Worm (Caenorhabditis elegans) whole organism, L1 larva: ENCODE data around the gene rme-1.

Experiments
- aha-1 ChIP-seq: fragments of 150-350 bp; optimal IDR thresholded peaks from 2 replicates; lab custom pipeline; 2014; ENCODE audit warnings: missing biosample characterization, missing genetic modification characterization
- aly-2 ChIP-seq: fragments of 150-350 bp; optimal IDR thresholded peaks from 2 replicates; lab custom pipeline; 2014; ENCODE audit warnings: missing biosample characterization, missing genetic modification characterization
- dpl-1 ChIP-seq, 3 experiments: fragments of 150-350 bp in 2 of 3; sonication (generic microtip) in 1 of 3; optimal IDR thresholded peaks; 2 replicates each; lab custom pipeline; 2014 to 2017; ENCODE audit warnings: missing biosample characterization in 3 of 3, missing genetic modification characterization in 3 of 3, missing genetic modification reagents in 3 of 3
- lin-15B ChIP-seq: fragments of 150-350 bp; sonication (generic microtip); optimal IDR thresholded peaks from 3 replicates; lab custom pipeline; 2014; ENCODE audit warnings: missing biosample characterization, missing genetic modification characterization
- nhr-28 ChIP-seq: fragments of 150-350 bp; optimal IDR thresholded peaks from 2 replicates; lab custom pipeline; 2014; ENCODE audit warnings: missing biosample characterization, missing genetic modification characterization
- swsn-7 ChIP-seq: sonication (generic microtip); optimal IDR thresholded peaks from 2 replicates; lab custom pipeline; 2016; ENCODE audit warnings: missing genetic modification characterization, missing compliant biosample characterization
- unc-130 ChIP-seq: fragments of 150-350 bp; optimal IDR thresholded peaks from 2 replicates; lab custom pipeline; 2017; ENCODE audit warnings: missing biosample characterization, missing genetic modification characterization, inconsistent platforms
- zip-4 ChIP-seq: fragments of 200-800 bp; sonication (Bioruptor generic); optimal IDR thresholded peaks from 2 replicates; lab custom pipeline; 2018; ENCODE audit warnings: mild to moderate bottlenecking, missing genetic modification characterization, moderate library complexity, missing compliant biosample characterization

DNA sequence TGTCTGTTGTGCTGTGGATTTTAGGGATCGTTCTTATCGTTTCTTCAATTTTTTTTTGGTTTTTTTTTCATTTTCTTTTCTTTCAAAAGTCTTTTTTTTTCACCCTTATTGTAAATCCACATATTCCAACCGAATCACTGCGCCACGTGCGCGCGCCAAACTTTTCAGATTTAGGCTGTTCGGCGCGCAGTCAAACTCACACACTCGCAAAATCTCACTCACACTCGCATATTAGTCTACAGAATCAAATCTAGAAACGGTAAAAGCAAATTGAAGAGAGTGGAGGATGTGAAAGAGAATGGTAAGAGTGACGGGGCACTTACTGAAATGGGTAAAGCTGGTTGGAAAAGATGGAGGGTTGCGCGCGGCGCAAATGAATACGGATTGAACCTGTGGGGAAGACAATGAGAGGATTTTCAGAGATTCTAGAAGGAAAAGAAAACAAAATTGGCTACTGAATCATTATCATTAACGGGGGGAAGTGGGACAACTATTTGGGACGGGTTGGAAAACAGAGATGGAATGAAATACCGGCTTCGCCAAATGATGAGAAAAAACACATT lies 13.6 kb downstream of the rme-1 start:
- TF ChIP-seq aly-2 (tag; lab: Kevin White, UChicago), result no peak
- no peak for TF ChIP-seq aha-1
- TF ChIP-seq unc-130 (tag; lab: Kevin White, UChicago), result no peak
- TF ChIP-seq nhr-28 (tag; lab: Kevin White, UChicago), result no peak
- no peak for TF ChIP-seq zip-4
- TF ChIP-seq swsn-7, result no peak
- no peak for TF ChIP-seq lin-15B
- no peak for TF ChIP-seq dpl-1 (GFP tag; optimal IDR thresholded peaks at IDR 0.05; lab: Kevin White, UChicago)
